Worm (Caenorhabditis elegans) whole organism, late embryonic: Measurements from ENCODE around the gene hsp-60.

Experiments used
- K02D7.2 ChIP-seq: sonication (generic microtip); optimal IDR thresholded peaks from 2 replicates; lab custom pipeline; 2017; ENCODE audit warnings: mild to moderate bottlenecking, missing genetic modification characterization, missing compliant biosample characterization
- ceh-18 ChIP-seq: sonication (generic microtip); optimal IDR thresholded peaks from 2 replicates; lab custom pipeline; 2016; ENCODE audit warnings: missing genetic modification characterization, missing compliant biosample characterization
- ceh-34 ChIP-seq: sonication (generic microtip); optimal IDR thresholded peaks from 2 replicates; lab custom pipeline; 2016; ENCODE audit warnings: mild to moderate bottlenecking, missing genetic modification characterization, missing compliant biosample characterization
- ceh-45 ChIP-seq: fragments of 200-800 bp; sonication (Bioruptor generic); IDR thresholded peaks from 2 replicates; pipeline ENCODE4 v1.3.6; 2022; ENCODE audit warnings: missing genetic modification reagents, missing genetic modification characterization, missing compliant biosample characterization
- elt-2 ChIP-seq: sonication (generic microtip); optimal IDR thresholded peaks from 2 replicates; lab custom pipeline; 2016; ENCODE audit warnings: missing genetic modification reagents, missing genetic modification characterization, missing compliant biosample characterization
- ets-4 ChIP-seq: sonication (generic microtip); optimal IDR thresholded peaks from 2 replicates; lab custom pipeline; 2016; ENCODE audit warnings: missing genetic modification characterization, missing compliant biosample characterization
- pag-3 ChIP-seq: sonication (generic microtip); optimal IDR thresholded peaks from 2 replicates; lab custom pipeline; 2016; ENCODE audit warnings: missing compliant biosample characterization, missing genetic modification characterization, borderline replicate concordance
- pha-4 ChIP-seq: fragments of 150-350 bp; optimal IDR thresholded peaks from 2 replicates; lab custom pipeline; 2018; ENCODE audit warnings: missing biosample characterization, missing genetic modification reagents, missing genetic modification characterization
- rnt-1 ChIP-seq: sonication (generic microtip); optimal IDR thresholded peaks from 2 replicates; lab custom pipeline; 2016; ENCODE audit warnings: missing genetic modification characterization, missing compliant biosample characterization
- unc-86 ChIP-seq: sonication (generic microtip); optimal IDR thresholded peaks from 2 replicates; lab custom pipeline; 2016; ENCODE audit warnings: missing genetic modification characterization, missing compliant biosample characterization

DNA sequence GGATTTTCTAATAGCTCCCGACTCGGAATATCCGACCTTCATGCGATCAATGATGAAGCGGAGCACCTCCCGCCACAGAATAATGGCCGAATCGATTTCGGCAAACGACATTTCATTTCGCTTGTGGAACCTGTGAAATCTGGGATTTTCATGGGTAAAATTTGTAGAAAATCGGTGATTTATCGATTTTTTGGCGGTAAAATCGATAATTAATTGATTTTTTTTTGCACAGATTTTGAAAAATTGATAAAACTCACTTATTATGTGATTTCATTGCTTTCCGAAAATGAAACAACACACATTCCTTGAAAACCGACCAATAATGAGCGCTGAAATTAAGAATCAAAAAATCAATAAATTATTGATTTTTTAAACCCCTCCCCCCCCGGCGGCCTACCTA is 47.4 kb downstream of the hsp-60 start:
- no peak for TF ChIP-seq pha-4
- TF ChIP-seq ets-4 (tag; lab: Kevin White, UChicago) = no peak
- TF ChIP-seq ceh-45 (GFP tag; lab: Robert Waterston, UW) = no peak
- no peak for TF ChIP-seq ceh-34
- no peak for TF ChIP-seq pag-3
- no peak for TF ChIP-seq ceh-18 (tag; lab: Kevin White, UChicago)
- TF ChIP-seq K02D7.2 (tag; lab: Kevin White, UChicago) = no peak
- TF ChIP-seq rnt-1 (tag; lab: Kevin White, UChicago) = no peak
- TF ChIP-seq unc-86 (tag; lab: Kevin White, UChicago) = no peak
- TF ChIP-seq elt-2 (tag; lab: Kevin White, UChicago) = no peak
